Worm (Caenorhabditis elegans): ENCODE results near the gene C10B5.1.

C10B5.1 gene

DNA sequence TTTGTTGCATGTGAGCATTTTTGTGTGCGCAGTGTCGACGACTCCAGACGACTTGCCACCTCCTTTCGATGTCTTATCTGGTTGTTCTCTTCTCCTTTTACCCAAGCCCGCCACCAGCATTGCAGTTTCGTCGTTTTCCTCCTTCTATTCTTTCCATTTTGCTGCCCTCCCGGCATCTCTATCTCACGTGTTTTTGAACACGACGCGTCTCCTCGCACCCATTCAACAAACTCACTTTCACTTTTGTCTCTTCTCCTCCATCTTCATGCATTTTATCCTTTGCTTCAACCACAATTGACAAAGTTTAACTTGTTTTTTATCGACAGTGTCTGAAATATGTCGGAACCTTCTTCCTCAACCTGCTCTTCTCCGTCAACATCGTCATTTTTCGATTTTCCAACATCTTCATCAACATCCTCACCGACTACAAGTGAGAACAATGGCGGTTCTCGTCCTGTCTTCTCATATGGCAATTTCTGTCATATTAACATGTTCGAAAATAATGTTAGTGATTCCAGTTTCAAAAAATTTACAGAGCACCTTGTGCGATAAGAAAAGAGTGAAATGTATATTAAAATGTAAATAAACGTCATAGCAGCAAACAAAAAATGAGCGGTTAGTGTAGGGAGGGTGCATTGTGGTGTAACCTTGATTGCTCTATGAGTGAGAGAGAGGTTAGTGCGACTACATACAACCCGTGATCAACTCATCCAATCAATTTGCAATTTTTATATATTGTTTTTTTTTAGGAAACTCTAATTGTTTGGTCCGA, 29.8 kb downstream of the C10B5.1 start, which contains the start of gene fip-4:
Gene fip-4 (minus strand): TSS at position 636 of the 772 bp plus-strand sequence.
- TF ChIP-seq unc-62 (GFP tag; optimal IDR thresholded peaks at IDR 0.05) = no peak

DNA sequence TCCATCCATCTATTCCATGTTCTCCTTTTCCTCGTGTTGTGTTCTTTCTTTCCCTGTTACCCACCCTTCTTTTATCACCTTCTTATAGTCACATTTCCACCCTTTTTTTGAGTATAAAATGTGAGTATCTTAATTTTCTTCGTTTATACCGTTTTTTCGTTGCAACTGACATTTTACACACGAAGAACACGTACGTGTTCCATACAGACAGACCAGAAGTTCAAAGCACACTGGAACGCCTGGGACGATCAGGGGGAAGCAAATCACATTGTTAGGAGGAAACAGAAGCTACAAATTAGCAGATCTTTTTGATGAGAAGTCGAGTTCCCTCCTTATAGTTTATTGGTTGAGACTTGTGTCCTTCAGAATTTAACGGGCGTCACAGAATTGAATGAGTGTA, 34.6 kb downstream of the C10B5.1 start:
- no peak for TF ChIP-seq unc-62 (GFP tag; optimal IDR thresholded peaks at IDR 0.05)

- TF ChIP-seq unc-62 (GFP tag; optimal IDR thresholded peaks at IDR 0.05) = no peak
Measured at ce11 chrV:8618738-8619137, 37.7 kb downstream of the C10B5.1 start, which contains the start of gene grd-5. Gene grd-5 (plus strand): TSS chrV:8619032.

DNA sequence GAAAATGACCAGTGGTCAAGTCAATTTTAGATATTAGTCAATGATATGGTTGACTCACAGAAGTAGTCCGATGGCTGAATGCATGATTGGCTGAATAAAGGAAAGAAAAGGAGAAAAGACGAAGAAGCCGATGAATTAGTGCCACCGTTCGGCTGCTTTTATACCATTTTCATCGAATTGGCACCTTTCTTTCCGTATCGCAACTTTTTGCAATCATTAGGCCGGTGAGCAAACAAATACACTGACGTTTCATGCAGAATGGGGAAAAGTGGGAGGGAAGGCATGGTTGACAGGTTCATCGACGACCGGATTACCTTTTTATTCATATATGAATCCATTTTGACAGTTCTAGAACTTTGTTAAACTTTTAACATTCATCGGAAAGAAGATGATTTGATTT, 40.2 kb downstream of the C10B5.1 start, which contains the start of gene idpc-2:
Gene idpc-2 (minus strand): TSS at position 101 of the 400 bp plus-strand sequence.
- TF ChIP-seq unc-62 (GFP tag; optimal IDR thresholded peaks at IDR 0.05) = no peak

DNA sequence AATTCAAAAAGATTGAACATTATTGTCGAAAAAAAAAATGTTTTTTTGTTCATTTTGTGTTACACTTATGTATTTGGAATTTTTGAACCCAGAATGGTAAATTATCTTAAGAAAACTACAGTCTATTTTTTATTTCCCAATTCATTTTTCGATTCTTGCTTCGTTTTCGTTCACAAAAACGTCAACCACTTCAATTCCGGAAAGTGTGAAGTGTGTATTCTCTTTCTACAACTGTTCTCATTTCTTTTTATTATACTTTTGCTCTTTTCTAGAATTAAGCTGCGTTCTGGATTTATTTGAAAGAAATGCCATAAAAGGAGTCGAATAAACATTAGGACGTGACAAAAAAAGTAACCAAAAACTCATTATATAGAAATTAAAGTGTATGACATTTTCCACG, 41.3 kb downstream of the C10B5.1 start, which contains the start of gene F41E6.1:
Gene F41E6.1 (plus strand): TSS at position 301 of the 400 bp plus-strand sequence.
- no peak for TF ChIP-seq unc-62 (GFP tag; optimal IDR thresholded peaks at IDR 0.05)

- no peak for TF ChIP-seq unc-62 (GFP tag; optimal IDR thresholded peaks at IDR 0.05)
Measured at ce11 chrV:8623754-8624153, 42.7 kb downstream of the C10B5.1 start, which contains the start of gene F41E6.17. Gene F41E6.17 (plus strand): TSS chrV:8624101.

- TF ChIP-seq unc-62 (GFP tag; optimal IDR thresholded peaks at IDR 0.05) = no peak
Measured at ce11 chrV:8626406-8626805, 45.3 kb downstream of the C10B5.1 start.

DNA sequence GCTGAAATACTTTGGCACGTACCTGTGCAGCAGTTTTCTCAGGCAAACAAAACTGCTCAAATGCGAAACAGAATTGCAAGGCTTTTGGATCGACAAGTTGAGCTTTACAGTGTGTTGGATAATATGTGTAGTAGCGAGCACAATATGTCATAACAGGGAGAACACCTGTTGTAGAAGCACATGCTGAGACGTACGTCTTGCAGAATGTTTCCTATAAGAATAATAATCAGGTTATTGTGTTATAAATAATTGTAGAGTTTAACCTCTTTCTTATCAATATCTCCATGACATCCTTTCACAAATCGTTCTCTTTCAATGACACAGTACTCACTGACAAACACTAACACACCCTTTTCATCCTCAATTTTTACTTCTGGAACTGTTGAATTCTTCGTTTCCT, 46.5 kb downstream of the C10B5.1 start:
- no peak for TF ChIP-seq unc-62 (GFP tag; optimal IDR thresholded peaks at IDR 0.05)

- TF ChIP-seq unc-62 (GFP tag; optimal IDR thresholded peaks at IDR 0.05) = no peak
Measured at ce11 chrV:8629029-8629428, 48.0 kb downstream of the C10B5.1 start, which contains the start of gene F41E6.12. Gene F41E6.12 (minus strand): TSS chrV:8629129.

DNA sequence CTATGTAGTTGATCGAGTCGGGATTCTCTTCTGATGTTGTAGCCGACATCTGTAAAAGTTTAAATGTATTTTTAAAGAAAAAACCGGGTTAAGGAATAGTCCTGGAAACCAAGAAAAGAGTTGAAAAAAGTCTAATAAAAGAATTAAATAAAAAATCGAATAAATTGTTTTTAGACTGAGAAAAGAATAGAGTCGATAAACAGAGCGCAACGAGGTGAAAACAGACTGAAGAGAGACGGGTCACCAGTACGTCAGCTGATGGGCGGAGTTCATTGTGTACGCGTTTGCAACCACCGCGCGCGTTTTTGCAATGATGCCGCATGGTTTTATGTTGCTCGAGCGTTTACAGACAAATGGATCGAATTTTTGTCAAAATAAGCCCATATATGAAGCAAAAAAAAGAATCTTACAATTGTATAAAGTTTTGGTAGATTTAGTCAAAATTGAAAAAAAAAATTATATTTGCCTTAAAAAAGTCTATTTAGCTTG, 50.3 kb downstream of the C10B5.1 start, which contains the start of gene atg-18:
Gene atg-18 (minus strand): TSS at position 51 of the 489 bp plus-strand sequence.
- TF ChIP-seq unc-62 (GFP tag; optimal IDR thresholded peaks at IDR 0.05) = no peak

- TF ChIP-seq unc-62 (GFP tag; optimal IDR thresholded peaks at IDR 0.05) = no peak
Measured at ce11 chrV:8632788-8633187, 51.7 kb downstream of the C10B5.1 start.

Data from whole organism, dauer.